Fruit fly (Drosophila melanogaster): Measurements from ENCODE around the gene CG31463.

- TF ChIP-seq psq (optimal IDR thresholded peaks at IDR 0.05) (no peak), pan (optimal IDR thresholded peaks at IDR 0.05) (no peak), Dll (optimal IDR thresholded peaks at IDR 0.05) (no peak), usp (GFP tag; optimal IDR thresholded peaks at IDR 0.05) (no peak), CG8478 (optimal IDR thresholded peaks at IDR 0.05) (no peak)
Measured at dm6 chr3R:8326884-8327283, 34.7 kb downstream of the CG31463 start.

All from whole organism.